Comparison of ENCODE assay signal across 4 worm cellular contexts in the genomic region with DNA sequence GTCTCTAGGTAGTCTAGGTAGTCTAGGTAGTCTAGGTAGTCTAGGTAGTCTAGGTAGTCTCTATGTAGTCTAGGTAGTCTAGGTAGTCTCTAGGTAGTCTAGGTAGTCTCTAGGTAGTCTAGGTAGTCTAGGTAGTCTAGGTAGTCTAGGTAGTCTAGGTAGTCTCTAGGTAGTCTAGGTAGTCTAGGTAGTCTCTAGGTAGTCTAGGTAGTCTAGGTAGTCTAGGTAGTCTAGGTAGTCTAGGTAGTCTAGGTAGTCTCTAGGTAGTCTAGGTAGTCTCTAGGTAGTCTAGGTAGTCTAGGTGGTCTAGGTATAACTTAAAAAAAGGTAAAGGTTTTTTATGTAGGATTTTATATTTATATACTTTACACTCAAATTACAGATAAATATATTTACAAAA.
TF ChIP-seq lines count a peak whose summit lies in the region.

No protein-coding gene starts in this region.

TF ChIP-seq in whole organism, L4 larva, 104 proteins besides CTCF, POLR2A, EP300 and RAD21:
- TF ChIP-seq madf-5 (GFP tag; IDR thresholded peaks at IDR 0.05; lab: Robert Waterston, UW) (0 out of 4 replicates have a peak, but pooled peaks of 1 of the 2 experiments have one; percentile 5), lim-7 (GFP tag; IDR thresholded peaks at IDR 0.05; lab: Robert Waterston, UW) (0 out of 2 replicates have a peak, but pooled peaks have one; percentile 53), tra-1 (GFP tag; IDR thresholded peaks at IDR 0.05; lab: Robert Waterston, UW) (0 out of 2 replicates have a peak, but pooled peaks have one; percentile 31)
TF ChIP-seq in whole organism, L4 larva: peak in this region for 3; not testable (repeated sequence) for 101.

TF ChIP-seq in whole organism, early embryonic, 17 proteins besides CTCF, POLR2A, EP300 and RAD21:
- TF ChIP-seq flt-1 (GFP tag; IDR thresholded peaks at IDR 0.05; lab: Robert Waterston, UW) = peak; percentile 49; the same call in 1 of the 2 replicates
- peak; percentile 48; the same call in 1 of the 2 replicates for TF ChIP-seq tbx-37 (GFP tag; conservative IDR thresholded peaks at IDR 0.05; lab: Robert Waterston, UW)

TF ChIP-seq in whole organism, midembryonic, 9 proteins besides CTCF, POLR2A, EP300 and RAD21:
- TF ChIP-seq ztf-23 (GFP tag; IDR thresholded peaks at IDR 0.05; lab: Robert Waterston, UW) (peak; percentile 32; the same call in 1 of the 2 replicates), flt-1 (GFP tag; IDR thresholded peaks at IDR 0.05; lab: Robert Waterston, UW) (peak; percentile 22; the same call in 1 of the 2 replicates)

TF ChIP-seq in whole organism, young adult, 124 proteins besides CTCF, POLR2A, EP300 and RAD21:
- TF ChIP-seq madf-3 (GFP tag; IDR thresholded peaks at IDR 0.05; lab: Robert Waterston, UW) (peak; percentile 80; the same call in 1 of the 2 replicates), attf-6 (GFP tag; IDR thresholded peaks at IDR 0.05; lab: Robert Waterston, UW) (0 out of 2 replicates have a peak, but pooled peaks have one; percentile 14)
